Fruit fly (Drosophila melanogaster): Measurements from ENCODE around the gene CG14535.

DNA sequence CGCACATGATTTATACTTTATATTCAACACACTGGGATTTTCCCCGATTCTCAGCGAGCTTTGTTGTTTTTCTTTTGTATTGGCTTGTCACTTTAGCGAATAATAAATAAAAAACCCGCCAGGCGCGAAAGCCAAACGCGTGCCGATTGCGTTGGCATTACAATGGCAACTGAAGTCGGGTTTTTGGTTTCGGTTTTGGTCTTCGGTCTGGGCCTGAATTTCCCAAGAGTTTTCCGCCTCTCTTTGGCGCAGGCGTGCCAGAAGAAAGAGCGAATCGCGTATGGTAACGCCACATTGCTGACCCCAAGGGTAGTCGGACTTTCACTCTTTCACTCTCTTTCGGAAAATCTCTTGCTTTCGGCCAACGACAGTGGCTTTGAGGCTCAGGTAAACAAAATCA lies at the start of gene CG14535:
- TF ChIP-seq Myc (optimal IDR thresholded peaks at IDR 0.05) (no peak), Sin3A (optimal IDR thresholded peaks at IDR 0.05) (no peak), psq (optimal IDR thresholded peaks at IDR 0.05) (no peak), insv (optimal IDR thresholded peaks at IDR 0.05) (no peak)

All from Kc167 (cell line).